Worm (Caenorhabditis elegans): ENCODE data around the gene tsn-1.

ce11 chrII:4665359-4665758 is 41.3 kb upstream of the tsn-1 start, which contains the start of gene T05A7.11:
- TF ChIP-seq him-1 (tag; optimal IDR thresholded peaks at IDR 0.05) (no peak), dao-5 (tag; optimal IDR thresholded peaks at IDR 0.05) (no peak)
